Worm (Caenorhabditis elegans) whole organism, early embryonic: ENCODE measurements around the gene snfc-5.

Source experiments
- B0310.2 ChIP-seq: sonication (generic microtip); optimal IDR thresholded peaks from 2 replicates; lab custom pipeline; 2016; ENCODE audit warnings: mild to moderate bottlenecking, missing genetic modification characterization, missing compliant biosample characterization
- F13C5.2 ChIP-seq: sonication (generic microtip); optimal IDR thresholded peaks from 2 replicates; lab custom pipeline; 2017; ENCODE audit warnings: mild to moderate bottlenecking, missing genetic modification characterization, inconsistent platforms, missing compliant biosample characterization
- aly-1 ChIP-seq: sonication (generic microtip); optimal IDR thresholded peaks from 2 replicates; lab custom pipeline; 2016; ENCODE audit warnings: missing genetic modification characterization, missing compliant biosample characterization
- ama-1 ChIP-seq: fragments of 150-350 bp; optimal IDR thresholded peaks from 2 replicates; lab custom pipeline; 2014
- ceh-13 ChIP-seq: fragments of 200-800 bp; sonication (Bioruptor generic); optimal IDR thresholded peaks from 2 replicates; lab custom pipeline; 2018; ENCODE audit warnings: mild to moderate bottlenecking, missing genetic modification characterization, missing compliant biosample characterization
- ceh-36 ChIP-seq: sonication (generic microtip); optimal IDR thresholded peaks from 2 replicates; lab custom pipeline; 2016; ENCODE audit warnings: missing genetic modification characterization, inconsistent platforms, missing compliant biosample characterization
- ets-7 ChIP-seq: sonication (generic microtip); optimal IDR thresholded peaks from 2 replicates; lab custom pipeline; 2016; ENCODE audit warnings: missing genotype, missing genetic modification characterization, missing compliant biosample characterization
- flt-1 ChIP-seq: fragments of 200-800 bp; sonication (Bioruptor generic); IDR thresholded peaks from 2 replicates; pipeline ENCODE4 v1.3.6; 2022; ENCODE audit warnings: missing genetic modification characterization, missing compliant biosample characterization
- hmbx-1 ChIP-seq: sonication (generic microtip); optimal IDR thresholded peaks from 2 replicates; lab custom pipeline; 2016; ENCODE audit warnings: mild to moderate bottlenecking, missing genetic modification characterization, missing compliant biosample characterization
- hmg-4 ChIP-seq: fragments of 200-800 bp; sonication (Bioruptor generic); optimal IDR thresholded peaks from 2 replicates; lab custom pipeline; 2018; ENCODE audit warnings: mild to moderate bottlenecking, missing genetic modification characterization, missing compliant biosample characterization
- hnd-1 ChIP-seq: sonication (generic microtip); optimal IDR thresholded peaks from 2 replicates; lab custom pipeline; 2016; ENCODE audit warnings: missing genetic modification characterization, missing compliant biosample characterization
- pes-1 ChIP-seq: fragments of 200-800 bp; sonication (Bioruptor generic); IDR thresholded peaks from 2 replicates; pipeline ENCODE4 v1.3.6; 2022; ENCODE audit warnings: missing genetic modification reagents, missing genetic modification characterization, missing compliant biosample characterization
- scrt-1 ChIP-seq: fragments of 200-800 bp; sonication (Bioruptor generic); IDR thresholded peaks from 2 replicates; pipeline ENCODE4 v1.3.6; 2022; ENCODE audit warnings: missing genetic modification characterization, missing compliant biosample characterization
- sea-1 ChIP-seq: fragments of 200-800 bp; sonication (Bioruptor generic); conservative IDR thresholded peaks from 2 replicates; pipeline ENCODE4 v1.3.6; 2022; ENCODE audit warnings: missing genetic modification characterization, missing compliant biosample characterization
- tbx-11 ChIP-seq: fragments of 200-800 bp; sonication (Bioruptor generic); IDR thresholded peaks from 2 replicates; pipeline ENCODE4 v1.3.6; 2022; ENCODE audit warnings: missing genetic modification characterization, missing compliant biosample characterization
- tbx-37 ChIP-seq: fragments of 200-800 bp; sonication (Bioruptor generic); conservative IDR thresholded peaks from 2 replicates; pipeline ENCODE4 v1.3.6; 2022; ENCODE audit warnings: missing genetic modification reagents, missing genetic modification characterization, missing compliant biosample characterization
- tra-4 ChIP-seq: sonication (generic microtip); optimal IDR thresholded peaks from 2 replicates; lab custom pipeline; 2017; ENCODE audit warnings: missing genetic modification characterization, missing compliant biosample characterization

Gene snfc-5

DNA sequence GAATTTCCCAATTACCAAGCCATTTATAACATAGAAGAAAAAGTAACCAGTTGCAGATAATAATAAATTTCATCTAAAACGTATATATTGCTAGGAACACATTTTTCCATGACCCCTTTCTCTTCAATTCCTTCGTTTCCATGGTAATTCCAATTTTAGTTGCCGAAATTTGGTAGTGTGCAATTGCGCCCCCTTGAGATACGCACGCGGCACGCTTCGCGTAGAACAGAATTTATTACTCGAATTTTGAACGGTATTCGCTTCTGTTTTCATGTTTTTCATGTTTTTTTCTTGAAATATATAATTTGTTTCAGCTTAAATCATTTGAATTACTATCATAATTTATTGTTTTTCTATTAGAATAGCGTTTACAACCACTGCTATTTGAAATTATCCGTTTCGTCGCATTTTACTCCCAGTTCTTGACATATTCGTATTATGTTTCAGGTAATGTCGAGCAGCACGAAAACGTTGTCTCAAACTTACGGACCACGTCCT, at the start of gene snfc-5, which contains the start of gene R07E5.17:
TSS of gene snfc-5 (plus strand) at position 448 of the 498 bp plus-strand sequence.
TSS of gene R07E5.17 (minus strand) at position 98 of the 498 bp plus-strand sequence.
- TF ChIP-seq F13C5.2 (tag; lab: Kevin White, UChicago) (peak; percentile 59), pes-1 (GFP tag; lab: Robert Waterston, UW) (no peak)

DNA sequence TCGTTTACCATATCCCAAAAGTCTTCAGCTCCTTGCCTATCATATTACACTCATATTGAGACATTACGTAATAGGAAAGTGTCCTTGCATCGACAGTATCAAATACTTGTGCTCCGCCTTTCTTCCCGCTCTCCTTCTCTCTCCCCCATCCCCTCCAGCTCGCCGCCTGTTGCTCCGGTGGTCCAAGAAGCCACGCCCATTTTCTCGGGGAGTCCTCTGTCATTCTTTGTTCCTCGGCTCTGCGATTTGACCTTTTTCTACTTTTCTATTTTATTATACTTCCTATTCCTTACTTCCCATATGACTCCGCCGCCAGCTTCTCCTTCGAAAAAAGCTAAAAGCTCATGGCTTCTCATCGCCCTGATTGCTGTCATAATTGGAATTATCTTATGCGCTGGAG, 48.2 kb upstream of the snfc-5 start, which contains the start of gene mnp-1:
TSS of gene mnp-1 (plus strand) at position 211 of the 400 bp plus-strand sequence.
- TF ChIP-seq ets-7 (tag; lab: Kevin White, UChicago) (no peak), ama-1 (no peak), tra-4 (tag; lab: Kevin White, UChicago) (no peak), sea-1 (no peak), hmbx-1 (tag; lab: Kevin White, UChicago) (no peak), aly-1 (tag; lab: Kevin White, UChicago) (no peak), hmg-4 (GFP tag; lab: Kevin White, UChicago) (no peak)

DNA sequence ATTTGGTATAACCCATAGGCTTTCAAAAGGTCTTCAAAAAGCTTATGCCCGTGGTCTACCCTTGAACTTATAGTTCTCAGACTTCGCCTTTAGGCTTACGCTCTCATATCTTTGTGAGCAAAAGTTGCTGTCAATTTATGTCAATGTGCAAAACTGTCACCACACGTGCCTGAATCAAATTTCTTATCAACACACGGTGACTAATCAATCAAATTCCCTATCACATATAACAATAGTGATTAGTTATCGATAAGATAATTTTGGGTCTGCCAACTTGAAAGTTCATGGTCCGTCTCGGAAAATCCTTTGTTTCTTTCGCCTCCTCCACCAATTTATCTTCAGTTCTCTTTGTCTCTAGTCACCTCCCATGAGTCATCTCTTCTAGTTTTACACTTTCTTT, 47.1 kb upstream of the snfc-5 start:
- TF ChIP-seq F13C5.2 (tag; lab: Kevin White, UChicago) = no peak
- TF ChIP-seq ets-7 (tag; lab: Kevin White, UChicago) = no peak

DNA sequence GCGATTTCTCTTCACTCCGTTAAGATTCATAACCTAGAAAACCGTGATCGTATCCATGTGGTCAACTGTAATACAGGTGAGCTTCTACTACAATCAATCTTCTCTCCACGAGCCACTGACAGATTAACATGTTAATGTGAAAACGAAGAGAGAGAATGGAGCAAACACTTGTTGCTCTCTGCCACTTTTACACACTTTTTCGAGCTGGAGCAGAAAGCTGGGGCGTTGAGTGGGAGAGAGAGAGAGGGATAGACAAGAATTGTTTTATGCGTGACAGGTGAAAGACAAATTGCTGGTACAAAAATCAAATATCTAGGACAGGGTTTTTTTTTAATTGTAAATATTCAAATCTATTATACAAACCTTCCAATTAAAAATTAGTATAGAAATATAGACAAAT, 46.2 kb upstream of the snfc-5 start:
- TF ChIP-seq scrt-1 (GFP tag; lab: Robert Waterston, UW) (no peak), ceh-13 (no peak), ama-1 (no peak), hmg-4 (GFP tag; lab: Kevin White, UChicago) (no peak), flt-1 (GFP tag; lab: Robert Waterston, UW) (no peak), tbx-37 (GFP tag; lab: Robert Waterston, UW) (no peak), aly-1 (tag; lab: Kevin White, UChicago) (no peak), tra-4 (tag; lab: Kevin White, UChicago) (no peak), ets-7 (tag; lab: Kevin White, UChicago) (no peak), tbx-11 (GFP tag; lab: Robert Waterston, UW) (no peak), B0310.2 (tag; lab: Kevin White, UChicago) (no peak), ceh-36 (tag; lab: Kevin White, UChicago) (no peak), hmbx-1 (tag; lab: Kevin White, UChicago) (no peak), F13C5.2 (tag; lab: Kevin White, UChicago) (no peak), sea-1 (no peak), hnd-1 (tag; lab: Kevin White, UChicago) (no peak)

DNA sequence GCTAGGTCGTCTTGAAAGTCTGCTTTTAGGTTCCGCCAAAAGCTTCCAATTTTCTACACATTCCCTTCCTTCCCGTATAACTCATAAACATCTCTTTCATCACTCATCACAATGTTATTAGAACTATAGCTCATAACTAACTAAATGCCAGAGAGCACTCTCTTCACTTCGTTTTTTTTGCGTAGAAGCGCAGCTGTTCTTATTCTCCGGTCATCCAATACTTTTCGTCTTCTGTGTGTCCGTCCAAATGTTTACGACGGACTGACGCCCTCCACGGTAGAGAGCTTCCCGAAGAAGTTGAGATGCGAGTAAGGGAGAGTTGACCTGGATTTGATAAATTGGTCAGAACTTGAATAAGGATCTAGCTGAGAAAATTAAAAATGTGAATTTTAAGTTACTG, 45.4 kb upstream of the snfc-5 start:
- TF ChIP-seq ets-7 (tag; lab: Kevin White, UChicago) = no peak
- TF ChIP-seq hmg-4 (GFP tag; lab: Kevin White, UChicago) = no peak
- no peak for TF ChIP-seq aly-1 (tag; lab: Kevin White, UChicago)

DNA sequence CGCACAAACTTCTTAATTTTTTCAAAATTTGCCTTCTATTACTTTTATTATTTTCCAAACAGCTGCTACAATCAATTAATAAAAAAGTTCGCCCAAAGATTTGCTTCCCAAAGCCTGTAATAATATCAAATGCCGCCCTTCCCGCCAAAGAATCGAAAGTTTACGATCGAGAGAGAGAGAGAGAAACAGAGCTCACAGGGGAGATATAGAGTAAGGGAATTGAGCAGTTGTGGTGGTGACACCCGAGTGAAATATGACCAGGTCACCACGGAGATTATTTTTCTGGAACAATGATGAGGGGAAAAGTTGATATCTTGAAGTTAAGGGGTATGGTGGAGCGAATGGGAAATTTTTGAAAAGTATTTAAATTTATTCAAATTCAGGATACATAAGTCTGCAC, 44.7 kb upstream of the snfc-5 start:
- TF ChIP-seq tbx-11 (GFP tag; lab: Robert Waterston, UW) (no peak), tbx-37 (GFP tag; lab: Robert Waterston, UW) (no peak), scrt-1 (GFP tag; lab: Robert Waterston, UW) (no peak), hmg-4 (GFP tag; lab: Kevin White, UChicago) (no peak), pes-1 (GFP tag; lab: Robert Waterston, UW) (no peak), hmbx-1 (tag; lab: Kevin White, UChicago) (no peak), F13C5.2 (tag; lab: Kevin White, UChicago) (no peak), tra-4 (tag; lab: Kevin White, UChicago) (no peak), ama-1 (no peak), sea-1 (no peak)

DNA sequence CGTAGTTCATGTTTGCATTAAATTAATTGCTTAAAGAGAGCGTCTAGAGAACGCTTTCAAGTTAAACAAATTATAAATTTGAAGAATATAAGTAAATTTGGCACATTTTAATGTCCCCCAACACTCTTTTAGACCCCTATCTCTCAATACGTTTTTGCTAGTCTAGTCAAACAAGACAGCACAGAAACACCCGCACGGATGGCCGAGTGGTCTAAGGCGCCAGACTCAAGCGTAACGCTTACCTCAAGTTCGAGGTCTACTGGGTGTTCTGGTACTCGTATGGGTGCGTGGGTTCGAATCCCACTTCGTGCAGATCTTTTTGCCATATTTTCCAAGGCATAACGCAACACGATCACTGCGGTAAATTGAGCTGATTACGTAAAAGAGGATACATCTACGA, 42.3 kb upstream of the snfc-5 start:
- TF ChIP-seq ets-7 (tag; lab: Kevin White, UChicago) = no peak
- peak; percentile 4 for TF ChIP-seq F13C5.2 (tag; lab: Kevin White, UChicago)
- no peak for TF ChIP-seq sea-1
- TF ChIP-seq tbx-11 (GFP tag; lab: Robert Waterston, UW) = no peak
- TF ChIP-seq tbx-37 (GFP tag; lab: Robert Waterston, UW) = no peak
- no peak for TF ChIP-seq hmbx-1 (tag; lab: Kevin White, UChicago)
- peak; percentile 13 for TF ChIP-seq ceh-13
- no peak for TF ChIP-seq ama-1
- TF ChIP-seq scrt-1 (GFP tag; lab: Robert Waterston, UW) = no peak
- no peak for TF ChIP-seq tra-4 (tag; lab: Kevin White, UChicago)
- TF ChIP-seq hnd-1 (tag; lab: Kevin White, UChicago) = no peak
- TF ChIP-seq aly-1 (tag; lab: Kevin White, UChicago) = peak; percentile 1
- TF ChIP-seq pes-1 (GFP tag; lab: Robert Waterston, UW) = no peak; the same call in 1 of the 2 replicates
- TF ChIP-seq B0310.2 (tag; lab: Kevin White, UChicago) = no peak
- no peak for TF ChIP-seq ceh-36 (tag; lab: Kevin White, UChicago)
- TF ChIP-seq hmg-4 (GFP tag; lab: Kevin White, UChicago) = no peak
- TF ChIP-seq flt-1 (GFP tag; lab: Robert Waterston, UW) = 0 out of 2 replicates have a peak, but pooled peaks have one; percentile 22

DNA sequence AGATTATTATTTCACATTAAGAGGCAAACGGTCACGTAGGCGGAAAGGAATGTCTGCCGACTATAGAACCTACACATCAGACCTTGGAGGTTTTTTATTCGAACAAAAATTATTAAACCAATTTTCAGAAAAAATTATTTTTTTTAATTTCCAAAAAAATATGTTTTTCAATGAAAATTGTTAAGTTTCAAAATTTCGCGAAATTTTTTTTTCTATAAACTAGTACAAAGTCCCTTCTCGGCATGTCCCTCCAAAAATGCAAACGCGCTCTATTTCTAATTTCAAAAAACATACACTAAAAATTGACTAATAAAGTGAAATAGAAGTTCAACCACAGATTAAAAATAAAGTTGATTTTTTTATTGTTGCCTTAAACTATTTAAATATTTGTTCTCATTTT, 39.6 kb upstream of the snfc-5 start, which contains the start of gene ckb-1:
TSS of gene ckb-1 (plus strand) at position 301 of the 400 bp plus-strand sequence.
- TF ChIP-seq ets-7 (tag; lab: Kevin White, UChicago) (no peak), sea-1 (no peak), hnd-1 (tag; lab: Kevin White, UChicago) (no peak), pes-1 (GFP tag; lab: Robert Waterston, UW) (no peak), scrt-1 (GFP tag; lab: Robert Waterston, UW) (no peak), flt-1 (GFP tag; lab: Robert Waterston, UW) (no peak), tbx-37 (GFP tag; lab: Robert Waterston, UW) (no peak), ceh-36 (tag; lab: Kevin White, UChicago) (no peak), tra-4 (tag; lab: Kevin White, UChicago) (no peak), F13C5.2 (tag; lab: Kevin White, UChicago) (no peak), tbx-11 (GFP tag; lab: Robert Waterston, UW) (no peak), ama-1 (no peak), B0310.2 (tag; lab: Kevin White, UChicago) (no peak)
